Fruit fly (Drosophila melanogaster) whole organism, prepupa: Measurements from ENCODE around the gene CG33796.

ENCODE experiments used
- Blimp-1 ChIP-seq: fragments of 200-800 bp; sonication (Bioruptor generic); optimal IDR thresholded peaks from 3 replicates; lab custom pipeline; 2017; ENCODE audit warnings: missing biosample characterization, missing genetic modification characterization, mild to moderate bottlenecking, moderate library complexity, missing genetic modification reagents
- CG10631 ChIP-seq: fragments of 200-800 bp; sonication (Bioruptor generic); optimal IDR thresholded peaks from 2 replicates; lab custom pipeline; 2016; ENCODE audit warnings: missing biosample characterization, missing genetic modification characterization
- CG10669 ChIP-seq: fragments of 200-800 bp; sonication (Bioruptor generic); optimal IDR thresholded peaks from 3 replicates; lab custom pipeline; 2018; ENCODE audit warnings: missing biosample characterization, mild to moderate bottlenecking, missing genetic modification characterization, moderate library complexity
- CG15336 ChIP-seq: fragments of 200-800 bp; sonication (Bioruptor generic); IDR thresholded peaks from 2 replicates; pipeline ENCODE4 v1.3.6; 2022; ENCODE audit warnings: missing biosample characterization, missing genetic modification characterization
- CG1621 ChIP-seq: fragments of 200-800 bp; sonication (Bioruptor generic); optimal IDR thresholded peaks from 3 replicates; lab custom pipeline; 2018; ENCODE audit warnings: missing biosample characterization, mild to moderate bottlenecking, missing genetic modification characterization
- CG16779 ChIP-seq: fragments of 200-800 bp; sonication (Bioruptor generic); optimal IDR thresholded peaks from 3 replicates; lab custom pipeline; 2017; ENCODE audit warnings: missing biosample characterization, mild to moderate bottlenecking, missing genetic modification characterization
- CG3032 ChIP-seq: fragments of 200-800 bp; optimal IDR thresholded peaks from 2 replicates; lab custom pipeline; 2019; ENCODE audit warnings: missing biosample characterization, mild to moderate bottlenecking, missing genetic modification characterization, moderate library complexity
- CG31627 ChIP-seq: fragments of 200-800 bp; sonication (Bioruptor generic); optimal IDR thresholded peaks from 3 replicates; lab custom pipeline; 2016; ENCODE audit warnings: missing biosample characterization, missing genetic modification characterization
- CG32006 ChIP-seq: fragments of 200-800 bp; sonication (Bioruptor generic); optimal IDR thresholded peaks from 3 replicates; lab custom pipeline; 2017; ENCODE audit warnings: missing biosample characterization, mild to moderate bottlenecking, missing genetic modification characterization
- CG3919 ChIP-seq: fragments of 200-800 bp; sonication (Bioruptor generic); optimal IDR thresholded peaks from 3 replicates; lab custom pipeline; 2016; ENCODE audit warnings: missing biosample characterization, missing genetic modification characterization
- CG6163 ChIP-seq: fragments of 200-800 bp; sonication (Bioruptor generic); IDR thresholded peaks from 3 replicates; pipeline ENCODE4 v1.3.6; 2022; ENCODE audit warnings: missing biosample characterization, missing genetic modification characterization
- CG6276 ChIP-seq: fragments of 200-800 bp; sonication (Bioruptor generic); optimal IDR thresholded peaks from 2 replicates; lab custom pipeline; 2017; ENCODE audit warnings: missing biosample characterization, mild to moderate bottlenecking, missing genetic modification characterization
- CG6792 ChIP-seq: fragments of 200-800 bp; sonication (Bioruptor generic); optimal IDR thresholded peaks from 3 replicates; lab custom pipeline; 2016; ENCODE audit warnings: missing biosample characterization, missing genetic modification characterization
- CG6808 ChIP-seq: fragments of 200-800 bp; sonication (Bioruptor generic); optimal IDR thresholded peaks from 3 replicates; lab custom pipeline; 2017; ENCODE audit warnings: missing biosample characterization, missing genetic modification characterization, mild to moderate bottlenecking, moderate library complexity, missing genetic modification reagents
- CG7368 ChIP-seq: fragments of 200-800 bp; sonication (Bioruptor generic); optimal IDR thresholded peaks from 3 replicates; lab custom pipeline; 2016; ENCODE audit warnings: missing biosample characterization, missing genetic modification characterization
- CG8319 ChIP-seq: fragments of 200-800 bp; sonication (Bioruptor generic); optimal IDR thresholded peaks from 3 replicates; lab custom pipeline; 2016; ENCODE audit warnings: missing biosample characterization, missing genetic modification characterization
- CG8632 ChIP-seq: fragments of 200-800 bp; sonication (Bioruptor generic); optimal IDR thresholded peaks from 3 replicates; lab custom pipeline; 2016; ENCODE audit warnings: missing biosample characterization, missing genetic modification characterization
- CG9139 ChIP-seq: fragments of 200-800 bp; sonication (Bioruptor generic); optimal IDR thresholded peaks from 3 replicates; lab custom pipeline; 2017; ENCODE audit warnings: missing biosample characterization, mild to moderate bottlenecking, missing genetic modification characterization
- Eip78C ChIP-seq: fragments of 200-800 bp; sonication (Bioruptor generic); peaks from one replicate; lab custom pipeline; 2016; ENCODE audit warnings: missing biosample characterization, missing genetic modification characterization
- Eip93F ChIP-seq: fragments of 200-800 bp; sonication (Bioruptor generic); optimal IDR thresholded peaks from 2 replicates; lab custom pipeline; 2016; ENCODE audit warnings: missing biosample characterization, mild to moderate bottlenecking, missing genetic modification characterization
- Ets21C ChIP-seq: fragments of 200-800 bp; sonication (Bioruptor generic); optimal IDR thresholded peaks from 3 replicates; lab custom pipeline; 2016; ENCODE audit warnings: missing biosample characterization, missing genetic modification characterization
- Ets96B ChIP-seq: fragments of 200-800 bp; optimal IDR thresholded peaks from 2 replicates; lab custom pipeline; 2019; ENCODE audit warnings: missing biosample characterization, mild to moderate bottlenecking, missing genetic modification characterization, moderate library complexity
- Hr38 ChIP-seq: sonication (Bioruptor generic); optimal IDR thresholded peaks from 2 replicates; lab custom pipeline; 2016; ENCODE audit warnings: missing biosample characterization, missing genetic modification characterization
- Hr4 ChIP-seq: fragments of 200-800 bp; sonication (Bioruptor generic); optimal IDR thresholded peaks from 3 replicates; lab custom pipeline; 2016; ENCODE audit warnings: missing biosample characterization, missing genetic modification characterization
- Lpt ChIP-seq: fragments of 200-800 bp; sonication (Bioruptor generic); optimal IDR thresholded peaks from 3 replicates; lab custom pipeline; 2016; ENCODE audit warnings: missing biosample characterization, missing genetic modification characterization
- Met ChIP-seq: fragments of 200-800 bp; sonication (Bioruptor generic); optimal IDR thresholded peaks from 3 replicates; lab custom pipeline; 2016; ENCODE audit warnings: missing biosample characterization, missing genetic modification characterization
- OdsH ChIP-seq: fragments of 200-800 bp; sonication (Bioruptor generic); optimal IDR thresholded peaks from 3 replicates; lab custom pipeline; 2016; ENCODE audit warnings: missing biosample characterization, missing genetic modification characterization
- Smox ChIP-seq: fragments of 200-800 bp; sonication (Bioruptor generic); optimal IDR thresholded peaks from 3 replicates; lab custom pipeline; 2016; ENCODE audit warnings: missing biosample characterization, missing genetic modification characterization
- Sox102F ChIP-seq: fragments of 200-800 bp; sonication (Bioruptor generic); optimal IDR thresholded peaks from 2 replicates; lab custom pipeline; 2016; ENCODE audit warnings: missing biosample characterization, mild to moderate bottlenecking, missing genetic modification characterization
- Sox15 ChIP-seq: fragments of 200-800 bp; sonication (Bioruptor generic); optimal IDR thresholded peaks from 3 replicates; lab custom pipeline; 2016; ENCODE audit warnings: missing biosample characterization, missing genetic modification characterization
- achi ChIP-seq: fragments of 200-800 bp; sonication (Bioruptor generic); optimal IDR thresholded peaks from 3 replicates; lab custom pipeline; 2016; ENCODE audit warnings: missing biosample characterization, missing genetic modification characterization
- acj6 ChIP-seq: fragments of 200-800 bp; sonication (Bioruptor generic); optimal IDR thresholded peaks from 3 replicates; lab custom pipeline; 2016; ENCODE audit warnings: missing biosample characterization, missing genetic modification characterization
- cyc ChIP-seq: fragments of 200-800 bp; sonication (Bioruptor generic); optimal IDR thresholded peaks from 3 replicates; lab custom pipeline; 2016; ENCODE audit warnings: missing biosample characterization, missing genetic modification characterization
- dac ChIP-seq: fragments of 200-800 bp; sonication (Bioruptor generic); optimal IDR thresholded peaks from 2 replicates; lab custom pipeline; 2017; ENCODE audit warnings: missing biosample characterization, mild to moderate bottlenecking, missing genetic modification characterization
- esn ChIP-seq: fragments of 200-800 bp; sonication (Bioruptor generic); optimal IDR thresholded peaks from 2 replicates; lab custom pipeline; 2016; ENCODE audit warnings: missing biosample characterization, mild to moderate bottlenecking, missing genetic modification characterization, moderate library complexity
- fd59A ChIP-seq: fragments of 200-800 bp; sonication (Bioruptor generic); optimal IDR thresholded peaks from 2 replicates; lab custom pipeline; 2017; ENCODE audit warnings: missing biosample characterization, mild to moderate bottlenecking, missing genetic modification characterization, missing genetic modification reagents
- fd85E ChIP-seq: fragments of 200-800 bp; sonication (Bioruptor generic); optimal IDR thresholded peaks from 3 replicates; lab custom pipeline; 2016; ENCODE audit warnings: missing biosample characterization, missing genetic modification characterization
- fkh ChIP-seq: fragments of 200-800 bp; sonication (Bioruptor generic); optimal IDR thresholded peaks from 3 replicates; lab custom pipeline; 2017; ENCODE audit warnings: missing biosample characterization, mild to moderate bottlenecking, missing genetic modification characterization, moderate library complexity
- lz ChIP-seq: fragments of 200-800 bp; sonication (Bioruptor generic); optimal IDR thresholded peaks from 3 replicates; lab custom pipeline; 2016; ENCODE audit warnings: missing biosample characterization, missing genetic modification characterization
- net ChIP-seq: fragments of 200-800 bp; sonication (Bioruptor generic); optimal IDR thresholded peaks from 3 replicates; lab custom pipeline; 2016; ENCODE audit warnings: missing biosample characterization, missing genetic modification characterization
- pdm3 ChIP-seq: fragments of 200-800 bp; sonication (Bioruptor generic); optimal IDR thresholded peaks from 3 replicates; lab custom pipeline; 2016; ENCODE audit warnings: missing biosample characterization, missing genetic modification characterization
- salr ChIP-seq, 2 experiments: fragments of 200-800 bp; sonication (Bioruptor generic); optimal IDR thresholded peaks; 3 replicates each; lab custom pipeline; 2016 to 2018; ENCODE audit warnings: missing biosample characterization in 2 of 2, missing genetic modification characterization in 2 of 2, mild to moderate bottlenecking in 1 of 2
- spab ChIP-seq: fragments of 200-800 bp; sonication (Bioruptor generic); optimal IDR thresholded peaks from 2 replicates; lab custom pipeline; 2017; ENCODE audit warnings: missing biosample characterization, mild to moderate bottlenecking, missing genetic modification characterization, missing genetic modification reagents
- ss ChIP-seq, 2 experiments: fragments of 200-800 bp; sonication (Bioruptor generic); optimal IDR thresholded peaks; 2 replicates in 1 of 2; 3 replicates in 1 of 2; lab custom pipeline; 2017 to 2018; ENCODE audit warnings: mild to moderate bottlenecking in 2 of 2, missing biosample characterization in 2 of 2, missing genetic modification characterization in 2 of 2, moderate library complexity in 1 of 2
- svp ChIP-seq: fragments of 200-800 bp; sonication (Bioruptor generic); peaks from one replicate; lab custom pipeline; 2016; ENCODE audit warnings: missing biosample characterization, missing genetic modification characterization
- topi ChIP-seq: fragments of 200-800 bp; sonication (Bioruptor generic); optimal IDR thresholded peaks from 3 replicates; lab custom pipeline; 2016; ENCODE audit warnings: missing biosample characterization, missing genetic modification characterization
- vri ChIP-seq: fragments of 200-800 bp; sonication (Bioruptor generic); optimal IDR thresholded peaks from 3 replicates; lab custom pipeline; 2016; ENCODE audit warnings: missing biosample characterization, mild to moderate bottlenecking, missing genetic modification characterization

CG33796 gene

DNA sequence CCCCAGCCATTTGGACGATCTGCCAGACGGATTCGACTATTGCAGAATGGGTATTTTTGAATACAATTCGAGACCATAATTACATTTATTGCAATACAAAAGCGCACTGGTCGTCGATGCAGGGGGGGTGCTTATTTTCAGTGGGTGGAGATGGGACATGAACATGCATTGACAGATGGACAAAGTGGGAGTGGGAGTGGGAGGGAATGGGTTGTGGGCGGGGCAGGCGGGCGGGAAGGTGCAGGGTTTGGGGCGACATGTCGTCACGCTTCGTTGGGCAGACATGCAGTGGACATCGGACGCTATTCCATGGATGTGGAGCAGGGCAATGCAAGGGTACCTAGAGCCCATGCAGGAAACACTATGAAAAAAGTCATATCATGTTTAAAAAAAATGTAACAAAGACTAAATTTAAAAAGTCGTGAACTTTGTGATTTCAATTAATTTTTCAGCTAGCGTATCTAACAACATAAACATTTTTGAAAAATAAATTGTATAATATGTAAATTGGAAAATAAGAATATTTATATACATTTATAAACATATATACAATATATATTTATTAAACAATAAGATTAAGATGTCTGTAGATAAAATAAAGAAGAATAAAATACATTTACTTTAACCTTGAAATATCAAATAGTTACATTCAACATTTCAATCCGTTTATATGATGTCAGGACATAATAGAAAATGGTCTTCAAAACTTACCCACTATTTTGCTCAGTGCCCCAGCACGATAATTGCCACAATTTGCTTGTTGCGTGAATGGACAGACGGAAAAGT lies 38.3 kb upstream of the CG33796 start (continued):
- no peak for TF ChIP-seq CG8319 (GFP tag; lab: Kevin White, UChicago)
- TF ChIP-seq CG7368 (GFP tag; lab: Kevin White, UChicago), result no peak
- TF ChIP-seq fd85E (GFP tag; lab: Kevin White, UChicago), result no peak
- no peak for TF ChIP-seq Hr4
- TF ChIP-seq Met, result no peak
- no peak for TF ChIP-seq Ets21C (GFP tag; lab: Kevin White, UChicago)
- TF ChIP-seq spab (GFP tag; lab: Kevin White, UChicago), result no peak
- TF ChIP-seq Blimp-1 (GFP tag; lab: Kevin White, UChicago), result no peak
- TF ChIP-seq CG1621 (tag; lab: Kevin White, UChicago), result no peak
- TF ChIP-seq topi (GFP tag; lab: Kevin White, UChicago), result no peak
- TF ChIP-seq achi, result no peak
- TF ChIP-seq Sox15 (GFP tag; lab: Kevin White, UChicago), result no peak
- TF ChIP-seq CG6792, result no peak
- no peak for TF ChIP-seq Eip93F (GFP tag; lab: Kevin White, UChicago)
- TF ChIP-seq Eip78C, result peak; percentile 42
- peak in 1 of 2 experiments; percentile 65 for TF ChIP-seq ss (GFP tag; optimal IDR thresholded peaks at IDR 0.05; lab: Kevin White, UChicago)
- peak; percentile 68 for TF ChIP-seq Ets96B

DNA sequence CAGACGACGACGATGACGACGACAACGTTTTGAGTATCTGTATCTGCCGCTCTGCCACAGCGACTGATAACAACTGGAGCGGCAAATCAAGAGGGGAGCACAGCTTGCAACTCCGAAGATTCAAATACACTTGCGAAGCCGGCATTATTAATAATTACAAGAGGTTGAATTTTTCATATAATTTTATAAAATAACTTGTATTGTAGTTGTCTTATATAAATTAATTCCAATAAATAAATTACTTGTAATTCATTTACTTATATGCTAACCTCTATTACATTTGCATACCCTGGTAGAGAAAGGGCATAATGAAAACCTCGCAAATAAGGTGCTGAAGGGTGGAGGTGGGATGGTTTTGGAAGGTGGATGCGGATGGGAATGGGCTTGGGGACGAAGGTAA lies 34.2 kb upstream of the CG33796 start:
- TF ChIP-seq Eip93F (GFP tag; lab: Kevin White, UChicago) (peak; percentile 44), CG3032 (peak; percentile 76), Smox (GFP tag; lab: Kevin White, UChicago) (peak; percentile 64), cyc (GFP tag; lab: Kevin White, UChicago) (peak; percentile 66), Met (peak; percentile 62), Hr4 (peak; percentile 10), pdm3 (peak; percentile 56), fkh (GFP tag; lab: Kevin White, UChicago) (no peak), CG16779 (tag; lab: Kevin White, UChicago) (peak; percentile 13), lz (GFP tag; lab: Kevin White, UChicago) (peak; percentile 46), fd85E (GFP tag; lab: Kevin White, UChicago) (no peak), salr (GFP tag; optimal IDR thresholded peaks at IDR 0.05; lab: Kevin White, UChicago) (peak; percentile 10 to 38), fd59A (peak; percentile 64), ss (GFP tag; optimal IDR thresholded peaks at IDR 0.05; lab: Kevin White, UChicago) (peak; percentile 48 to 68), Blimp-1 (GFP tag; lab: Kevin White, UChicago) (peak; percentile 34), CG6276 (no peak), CG6808 (GFP tag; lab: Kevin White, UChicago) (peak; percentile 52), dac (GFP tag; lab: Kevin White, UChicago) (no peak), Eip78C (peak; percentile 91), esn (GFP tag; lab: Kevin White, UChicago) (peak; percentile 72), Lpt (GFP tag; lab: Kevin White, UChicago) (no peak), OdsH (GFP tag; lab: Kevin White, UChicago) (peak; percentile 70), CG6163 (GFP tag; lab: Robert Waterston, UW) (peak; percentile 56; the same call in 2 of the 3 replicates), CG10669 (GFP tag; lab: Kevin White, UChicago) (peak; percentile 78), vri (GFP tag; lab: Kevin White, UChicago) (peak; percentile 15), acj6 (GFP tag; lab: Kevin White, UChicago) (peak; percentile 75), Sox102F (peak; percentile 66), CG9139 (GFP tag; lab: Kevin White, UChicago) (peak; percentile 15), CG3919 (GFP tag; lab: Kevin White, UChicago) (peak; percentile 77), topi (GFP tag; lab: Kevin White, UChicago) (peak; percentile 67), net (GFP tag; lab: Kevin White, UChicago) (peak; percentile 58), CG31627 (GFP tag; lab: Kevin White, UChicago) (peak; percentile 41), CG10631 (GFP tag; lab: Kevin White, UChicago) (peak; percentile 70), CG8632 (GFP tag; lab: Kevin White, UChicago) (peak; percentile 73), CG32006 (GFP tag; lab: Kevin White, UChicago) (peak; percentile 45), CG7368 (GFP tag; lab: Kevin White, UChicago) (peak; percentile 71), Hr38 (GFP tag; lab: Kevin White, UChicago) (no peak), svp (peak; percentile 90), CG8319 (GFP tag; lab: Kevin White, UChicago) (peak; percentile 56), CG15336 (GFP tag; lab: Robert Waterston, UW) (peak; percentile 50; the same call in 1 of the 2 replicates)
